Worm (Caenorhabditis elegans): Measurements from ENCODE around the gene R160.6.

The R160.6 gene

DNA sequence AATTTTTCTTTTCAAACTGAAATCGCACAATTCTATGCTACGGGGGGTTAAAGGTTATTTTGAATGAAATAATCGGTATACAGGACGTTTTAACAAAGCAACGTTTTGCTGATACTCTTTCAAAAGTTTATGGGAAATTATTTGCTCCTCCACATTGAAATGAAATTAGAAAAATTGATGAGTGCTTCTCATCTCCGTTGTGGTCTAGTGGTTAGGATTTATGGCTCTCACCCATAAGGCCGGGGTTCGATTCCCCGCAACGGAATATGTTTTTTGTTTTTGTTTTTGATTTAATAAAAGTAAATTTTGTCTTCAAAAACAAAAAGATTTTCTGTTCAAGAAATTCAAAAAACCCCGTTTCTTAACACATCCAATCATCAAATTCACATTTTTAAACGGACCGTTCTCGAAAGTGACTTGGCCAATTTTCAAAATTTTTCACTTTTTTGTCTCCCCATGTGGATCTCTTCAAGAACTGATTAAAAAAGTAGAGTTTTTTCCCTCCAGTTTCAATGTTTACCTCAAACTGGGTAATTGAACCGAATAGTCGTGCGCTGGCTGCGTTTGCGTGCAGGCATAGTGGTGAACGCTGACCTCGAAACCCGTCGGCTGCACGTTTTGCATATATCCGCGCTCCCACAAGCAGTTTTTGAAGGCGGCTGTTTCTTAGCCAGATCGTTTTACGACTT lies 36.7 kb upstream of the R160.6 start:
- no peak for TF ChIP-seq peb-1 (tag; optimal IDR thresholded peaks at IDR 0.05)
- no peak for TF ChIP-seq snpc-4 (tag; optimal IDR thresholded peaks at IDR 0.05)
- no peak for TF ChIP-seq nhr-11 (tag; optimal IDR thresholded peaks at IDR 0.05)
- no peak for TF ChIP-seq nhr-23 (tag; optimal IDR thresholded peaks at IDR 0.05)
- no peak for TF ChIP-seq mbf-1 (tag; optimal IDR thresholded peaks at IDR 0.05)
- no peak for TF ChIP-seq lsy-2 (tag; optimal IDR thresholded peaks at IDR 0.05)
- TF ChIP-seq ZK546.5 (tag; optimal IDR thresholded peaks at IDR 0.05), result no peak
- TF ChIP-seq alr-1 (tag; optimal IDR thresholded peaks at IDR 0.05), result no peak
- TF ChIP-seq unc-39 (tag; optimal IDR thresholded peaks at IDR 0.05), result no peak
- no peak for TF ChIP-seq unc-62 (GFP tag; optimal IDR thresholded peaks at IDR 0.05)
- TF ChIP-seq nhr-6 (tag; optimal IDR thresholded peaks at IDR 0.05), result no peak
- no peak for TF ChIP-seq nhr-25 (tag; optimal IDR thresholded peaks at IDR 0.05)
- no peak for TF ChIP-seq nhr-237 (tag; optimal IDR thresholded peaks at IDR 0.05)
- no peak for TF ChIP-seq ztf-11 (tag; optimal IDR thresholded peaks at IDR 0.05)

DNA sequence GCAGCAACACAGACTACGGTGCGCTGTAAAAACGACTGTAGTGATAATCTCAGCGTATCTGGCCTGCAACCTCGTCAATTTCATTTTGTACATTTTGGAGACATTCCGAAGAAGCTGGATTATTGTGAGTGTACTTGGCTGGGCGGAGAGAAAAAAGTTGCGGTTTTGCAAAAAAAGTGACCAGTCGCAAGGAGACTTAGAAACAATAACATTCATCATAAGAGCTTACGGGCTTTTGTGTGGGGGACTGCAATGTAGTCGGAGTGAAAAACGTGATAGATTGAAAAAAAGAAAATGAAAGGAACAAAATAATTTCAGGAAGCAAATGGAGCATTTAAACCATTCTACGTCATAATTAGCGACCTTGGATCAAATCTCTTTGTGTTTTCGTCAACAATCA lies 35.4 kb upstream of the R160.6 start:
- no peak for TF ChIP-seq lin-13 (GFP tag; optimal IDR thresholded peaks at IDR 0.05)
- TF ChIP-seq zag-1 (tag; optimal IDR thresholded peaks at IDR 0.05), result peak; percentile 22
- TF ChIP-seq unc-55 (GFP tag; optimal IDR thresholded peaks at IDR 0.05), result peak; percentile 52
- TF ChIP-seq mab-5 (tag; optimal IDR thresholded peaks at IDR 0.05), result peak; percentile 76

DNA sequence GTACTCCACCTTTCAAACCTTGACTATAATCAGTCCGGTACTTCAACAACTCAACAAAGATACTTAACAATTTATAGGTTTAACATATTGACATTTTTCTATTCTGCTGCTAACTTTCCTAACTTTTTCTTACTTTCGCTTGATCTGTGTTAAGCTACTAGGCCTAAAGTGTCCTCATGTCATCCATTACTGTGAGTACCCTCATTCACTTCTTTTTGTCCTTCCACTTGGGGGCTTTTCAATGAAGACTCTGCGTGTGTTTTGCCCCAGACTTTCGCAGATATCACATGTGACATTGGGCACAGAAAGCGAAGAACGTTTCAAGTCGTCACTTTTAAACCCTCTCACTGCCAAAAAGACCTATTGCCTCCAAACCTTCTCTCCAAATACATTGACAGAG lies 31.7 kb upstream of the R160.6 start:
- TF ChIP-seq unc-55 (GFP tag; optimal IDR thresholded peaks at IDR 0.05), result peak; percentile 9
- TF ChIP-seq zag-1 (tag; optimal IDR thresholded peaks at IDR 0.05), result peak; percentile 8
- TF ChIP-seq elt-1 (tag; optimal IDR thresholded peaks at IDR 0.05), result no peak
- TF ChIP-seq sma-9 (GFP tag; optimal IDR thresholded peaks at IDR 0.05), result peak; percentile 19
- no peak for TF ChIP-seq sma-9 (tag; optimal IDR thresholded peaks at IDR 0.05)
- TF ChIP-seq mab-5 (tag; optimal IDR thresholded peaks at IDR 0.05), result peak; percentile 44
- peak in 1 of 2 experiments; percentile 24 for TF ChIP-seq mdl-1 (tag; optimal IDR thresholded peaks at IDR 0.05)
- no peak for TF ChIP-seq ztf-1 (GFP tag; conservative IDR thresholded peaks at IDR 0.05)

ce11 chrX:4402854-4403253 lies 29.8 kb upstream of the R160.6 start, which contains the start of gene D1079.1:
Gene D1079.1, plus strand, starts transcription at chrX:4403154.
- TF ChIP-seq zag-1 (tag; optimal IDR thresholded peaks at IDR 0.05) (no peak), unc-55 (GFP tag; optimal IDR thresholded peaks at IDR 0.05) (peak; percentile 31)

- TF ChIP-seq sma-9 (GFP tag; optimal IDR thresholded peaks at IDR 0.05), result no peak
- no peak for TF ChIP-seq sma-9 (tag; optimal IDR thresholded peaks at IDR 0.05)
- no peak for TF ChIP-seq nhr-21 (tag; optimal IDR thresholded peaks at IDR 0.05)
- TF ChIP-seq sma-3 (GFP tag; optimal IDR thresholded peaks at IDR 0.05), result no peak
- no peak for TF ChIP-seq peb-1 (tag; optimal IDR thresholded peaks at IDR 0.05)
- no peak for TF ChIP-seq elt-3 (tag; optimal IDR thresholded peaks at IDR 0.05)
- no peak for TF ChIP-seq nhr-11 (tag; optimal IDR thresholded peaks at IDR 0.05)
- TF ChIP-seq mbf-1 (tag; optimal IDR thresholded peaks at IDR 0.05), result no peak
- TF ChIP-seq unc-62 (GFP tag; optimal IDR thresholded peaks at IDR 0.05), result no peak
- TF ChIP-seq nhr-237 (tag; optimal IDR thresholded peaks at IDR 0.05), result no peak
- no peak for TF ChIP-seq skn-1 (tag; optimal IDR thresholded peaks at IDR 0.05)
- no peak for TF ChIP-seq mdl-1 (tag; optimal IDR thresholded peaks at IDR 0.05)
- TF ChIP-seq elt-1 (tag; optimal IDR thresholded peaks at IDR 0.05), result no peak
- TF ChIP-seq nhr-10 (tag; optimal IDR thresholded peaks at IDR 0.05), result no peak
- TF ChIP-seq lin-11 (tag; optimal IDR thresholded peaks at IDR 0.05), result no peak
Observed at ce11 chrX:4400296-4400695, 27.3 kb upstream of the R160.6 start.

- TF ChIP-seq ztf-11 (tag; optimal IDR thresholded peaks at IDR 0.05), result no peak
- TF ChIP-seq ZK546.5 (tag; optimal IDR thresholded peaks at IDR 0.05), result no peak
Observed at ce11 chrX:4397460-4397859, 24.4 kb upstream of the R160.6 start.

Data from whole organism, L2 larva.